Fruit fly (Drosophila melanogaster): ENCODE measurements around the gene CG43739.
A peak's percentile ranks its signal among the peaks of the same experiment; 100 is the strongest.

The CG43739 gene

dm6 chr2L:20824136-20824789 lies 94.5 kb downstream of the CG43739 start:
- TF ChIP-seq D1 (tag; optimal IDR thresholded peaks at IDR 0.05) (no peak), EcR (GFP tag; optimal IDR thresholded peaks at IDR 0.05) (no peak), CG8301 (tag; optimal IDR thresholded peaks at IDR 0.05) (no peak), CG10348 (GFP tag; IDR thresholded peaks at IDR 0.05) (no peak), fd96Ca (GFP tag; IDR thresholded peaks at IDR 0.05) (no peak), CG34367 (tag; optimal IDR thresholded peaks at IDR 0.05) (no peak), CG13204 (GFP tag; optimal IDR thresholded peaks at IDR 0.05) (no peak), CG32121 (GFP tag; IDR thresholded peaks at IDR 0.05) (peak; percentile 10; the same call in 1 of the 2 replicates), Pif1A (GFP tag; optimal IDR thresholded peaks at IDR 0.05) (no peak)

- TF ChIP-seq CG8301 (tag; optimal IDR thresholded peaks at IDR 0.05) (no peak), Ets98B (GFP tag; IDR thresholded peaks at IDR 0.05) (peak; percentile 69; the same call in 1 of the 2 replicates), CG32121 (GFP tag; IDR thresholded peaks at IDR 0.05) (peak; percentile 82), Snoo (tag; optimal IDR thresholded peaks at IDR 0.05) (peak; percentile 28), CG15710 (tag; optimal IDR thresholded peaks at IDR 0.05) (no peak), gl (tag; optimal IDR thresholded peaks at IDR 0.05) (peak; percentile 60), Pif1A (GFP tag; optimal IDR thresholded peaks at IDR 0.05) (peak; percentile 8), D1 (tag; optimal IDR thresholded peaks at IDR 0.05) (no peak), CG12605 (GFP tag; IDR thresholded peaks at IDR 0.05) (0 out of 2 replicates have a peak, but pooled peaks have one; percentile 15), CG13204 (GFP tag; optimal IDR thresholded peaks at IDR 0.05) (peak; percentile 94), CG34367 (tag; optimal IDR thresholded peaks at IDR 0.05) (no peak), CG4496 (GFP tag; IDR thresholded peaks at IDR 0.05) (0 out of 3 replicates have a peak, but pooled peaks have one; percentile 65), CG9948 (tag; optimal IDR thresholded peaks at IDR 0.05) (peak; percentile 30), Pif1B (GFP tag; optimal IDR thresholded peaks at IDR 0.05) (peak; percentile 30), EcR (GFP tag; optimal IDR thresholded peaks at IDR 0.05) (peak; percentile 72), CG17806 (tag; optimal IDR thresholded peaks at IDR 0.05) (no peak), CG8159 (tag; optimal IDR thresholded peaks at IDR 0.05) (peak; percentile 26), fd96Ca (GFP tag; IDR thresholded peaks at IDR 0.05) (peak; percentile 11; the same call in 2 of the 3 replicates), CG14655 (GFP tag; optimal IDR thresholded peaks at IDR 0.05) (peak; percentile 45)
Measured at dm6 chr2L:20823196-20824105, 95.3 kb downstream of the CG43739 start.

dm6 chr2L:20822489-20823195 lies 96.1 kb downstream of the CG43739 start, which contains the start of gene CG9331:
Gene CG9331, plus strand, starts transcription at chr2L:20822828.
- TF ChIP-seq CG32121 (GFP tag; IDR thresholded peaks at IDR 0.05) (peak; percentile 75; the same call in 1 of the 2 replicates), CG15710 (tag; optimal IDR thresholded peaks at IDR 0.05) (no peak), fd96Ca (GFP tag; IDR thresholded peaks at IDR 0.05) (peak; percentile 36; the same call in 1 of the 3 replicates), Pif1B (GFP tag; optimal IDR thresholded peaks at IDR 0.05) (no peak), CG9948 (tag; optimal IDR thresholded peaks at IDR 0.05) (no peak), rn (GFP tag; IDR thresholded peaks at IDR 0.05) (no peak), EcR (GFP tag; optimal IDR thresholded peaks at IDR 0.05) (peak; percentile 70), CG13204 (GFP tag; optimal IDR thresholded peaks at IDR 0.05) (peak; percentile 82), Ets98B (GFP tag; IDR thresholded peaks at IDR 0.05) (peak; percentile 57), CG10348 (GFP tag; IDR thresholded peaks at IDR 0.05) (no peak), CG4496 (GFP tag; IDR thresholded peaks at IDR 0.05) (peak; percentile 44; the same call in 1 of the 3 replicates)

- TF ChIP-seq CG4496 (GFP tag; IDR thresholded peaks at IDR 0.05) (no peak), CG8301 (tag; optimal IDR thresholded peaks at IDR 0.05) (no peak), CG13204 (GFP tag; optimal IDR thresholded peaks at IDR 0.05) (peak; percentile 5), CG15710 (tag; optimal IDR thresholded peaks at IDR 0.05) (peak; percentile 31), CG10348 (GFP tag; IDR thresholded peaks at IDR 0.05) (0 out of 2 replicates have a peak, but pooled peaks have one; percentile 14), gl (tag; optimal IDR thresholded peaks at IDR 0.05) (no peak), Ets98B (GFP tag; IDR thresholded peaks at IDR 0.05) (peak; percentile 63), CG8159 (tag; optimal IDR thresholded peaks at IDR 0.05) (peak; percentile 12), fd96Ca (GFP tag; IDR thresholded peaks at IDR 0.05) (peak; percentile 81; the same call in 2 of the 3 replicates), CG32121 (GFP tag; IDR thresholded peaks at IDR 0.05) (peak; percentile 65)
Measured at dm6 chr2L:20822025-20822371, 96.7 kb downstream of the CG43739 start.

All from whole organism, pupa.